Worm (Caenorhabditis elegans) whole organism, late embryonic: Measurements from ENCODE around the gene nhr-65.

Experiments
- T23F11.4 ChIP-seq: fragments of 200-800 bp; sonication (Bioruptor generic); optimal IDR thresholded peaks from 2 replicates; lab custom pipeline; 2018; ENCODE audit warnings: mild to moderate bottlenecking, missing genetic modification characterization, missing compliant biosample characterization
- ama-1 ChIP-seq: fragments of 150-350 bp; optimal IDR thresholded peaks from 2 replicates; lab custom pipeline; 2014
- ceh-6 ChIP-seq: fragments of 200-800 bp; sonication (Bioruptor generic); optimal IDR thresholded peaks from 2 replicates; lab custom pipeline; 2018; ENCODE audit warnings: mild to moderate bottlenecking, missing genetic modification characterization, missing compliant biosample characterization
- hlh-30 ChIP-seq: sonication (generic microtip); optimal IDR thresholded peaks from 2 replicates; lab custom pipeline; 2017; ENCODE audit warnings: antibody characterized with exemption, missing genetic modification characterization, missing compliant biosample characterization; ENCODE audit not compliant: insufficient read depth
- mec-3 ChIP-seq: sonication (generic microtip); optimal IDR thresholded peaks from 2 replicates; lab custom pipeline; 2016; ENCODE audit warnings: borderline replicate concordance, missing genetic modification characterization, missing compliant biosample characterization
- nhr-11 ChIP-seq: fragments of 150-350 bp; optimal IDR thresholded peaks from 2 replicates; lab custom pipeline; 2014; ENCODE audit warnings: missing biosample characterization, missing genetic modification characterization
- pha-4 ChIP-seq: fragments of 150-350 bp; optimal IDR thresholded peaks from 2 replicates; lab custom pipeline; 2018; ENCODE audit warnings: missing biosample characterization, missing genetic modification reagents, missing genetic modification characterization
- pqm-1 ChIP-seq: sonication (generic microtip); optimal IDR thresholded peaks from 2 replicates; lab custom pipeline; 2016; ENCODE audit warnings: missing genetic modification characterization, missing compliant biosample characterization
- tbx-7 ChIP-seq: sonication (generic microtip); optimal IDR thresholded peaks from 2 replicates; lab custom pipeline; 2016; ENCODE audit warnings: missing genotype, missing genetic modification characterization, missing compliant biosample characterization
- unc-55 ChIP-seq: sonication (generic microtip); optimal IDR thresholded peaks from 2 replicates; lab custom pipeline; 2017; ENCODE audit warnings: missing biosample characterization, missing genetic modification reagents, missing genetic modification characterization

- no peak for TF ChIP-seq nhr-11 (tag; lab: Kevin White, UChicago)
- TF ChIP-seq pha-4 (tag; lab: Kevin White, UChicago): no peak
- no peak for TF ChIP-seq hlh-30 (tag; lab: Kevin White, UChicago)
- no peak for TF ChIP-seq mec-3 (tag; lab: Kevin White, UChicago)
- no peak for TF ChIP-seq unc-55 (GFP tag; lab: Kevin White, UChicago)
- TF ChIP-seq pqm-1: no peak
- no peak for TF ChIP-seq T23F11.4 (GFP tag; lab: Kevin White, UChicago)
- TF ChIP-seq ama-1 (lab: Kevin White, UChicago): no peak
- no peak for TF ChIP-seq ceh-6
- no peak for TF ChIP-seq tbx-7
Measured at ce11 chrV:18810705-18811104, 28.4 kb upstream of the nhr-65 start, which contains the start of gene C54E10.3.
